Worm (Caenorhabditis elegans) whole organism, L2 larva: Measurements from ENCODE around the gene Y6D1A.2.
A peak's percentile ranks its signal among the peaks of the same experiment; 100 is the strongest.

Experiments used
- C34F6.9 ChIP-seq: fragments of 150-350 bp; optimal IDR thresholded peaks from 2 replicates; lab custom pipeline; 2014; ENCODE audit warnings: missing biosample characterization, missing genetic modification characterization
- F13H6.1 ChIP-seq: sonication (generic microtip); optimal IDR thresholded peaks from 2 replicates; lab custom pipeline; 2016; ENCODE audit warnings: missing genetic modification characterization, missing compliant biosample characterization
- R02D3.7 ChIP-seq: fragments of 150-350 bp; optimal IDR thresholded peaks from 2 replicates; lab custom pipeline; 2014; ENCODE audit warnings: missing biosample characterization, missing genetic modification characterization
- Y55F3AM.14 ChIP-seq: fragments of 200-800 bp; sonication (Bioruptor generic); optimal IDR thresholded peaks from 2 replicates; lab custom pipeline; 2018; ENCODE audit warnings: mild to moderate bottlenecking, missing genetic modification characterization, missing compliant biosample characterization
- ZK546.5 ChIP-seq: sonication (generic microtip); optimal IDR thresholded peaks from 2 replicates; lab custom pipeline; 2017; ENCODE audit warnings: missing biosample characterization, missing genetic modification characterization
- alr-1 ChIP-seq: fragments of 150-350 bp; optimal IDR thresholded peaks from 2 replicates; lab custom pipeline; 2014; ENCODE audit warnings: missing biosample characterization, missing genetic modification characterization
- aly-2 ChIP-seq: fragments of 150-350 bp; optimal IDR thresholded peaks from 2 replicates; lab custom pipeline; 2014; ENCODE audit warnings: missing biosample characterization, missing genetic modification characterization
- ama-1 ChIP-seq: fragments of 150-350 bp; optimal IDR thresholded peaks from 2 replicates; lab custom pipeline; 2018; ENCODE audit warnings: inconsistent platforms
- blmp-1 ChIP-seq: sonication (generic microtip); optimal IDR thresholded peaks from 2 replicates; lab custom pipeline; 2017; ENCODE audit warnings: missing genetic modification characterization, mild to moderate bottlenecking, missing compliant biosample characterization, antibody characterized with exemption, moderate library complexity; ENCODE audit not compliant: insufficient read depth
- ceh-16 ChIP-seq: fragments of 150-350 bp; optimal IDR thresholded peaks from 2 replicates; lab custom pipeline; 2014; ENCODE audit warnings: missing biosample characterization, missing genetic modification characterization
- ceh-82 ChIP-seq: fragments of 150-350 bp; optimal IDR thresholded peaks from 2 replicates; lab custom pipeline; 2014; ENCODE audit warnings: missing biosample characterization, missing genetic modification characterization
- dmd-4 ChIP-seq: sonication (generic microtip); optimal IDR thresholded peaks from 2 replicates; lab custom pipeline; 2017; ENCODE audit warnings: missing biosample characterization, missing genetic modification characterization
- egl-27 ChIP-seq: sonication (generic microtip); optimal IDR thresholded peaks from 3 replicates; lab custom pipeline; 2017; ENCODE audit warnings: missing biosample characterization, missing genetic modification reagents, missing genetic modification characterization
- elt-1 ChIP-seq: fragments of 150-350 bp; optimal IDR thresholded peaks from 2 replicates; lab custom pipeline; 2014; ENCODE audit warnings: missing biosample characterization, missing genetic modification characterization
- elt-3 ChIP-seq: sonication (generic microtip); optimal IDR thresholded peaks from 2 replicates; lab custom pipeline; 2017; ENCODE audit warnings: missing biosample characterization, missing genetic modification characterization
- fos-1 ChIP-seq: fragments of 150-350 bp; optimal IDR thresholded peaks from 2 replicates; lab custom pipeline; 2014; ENCODE audit warnings: missing biosample characterization, missing genetic modification characterization
- lin-11 ChIP-seq: fragments of 150-350 bp; sonication (generic microtip); optimal IDR thresholded peaks from 2 replicates; lab custom pipeline; 2014; ENCODE audit warnings: missing biosample characterization, missing genetic modification characterization, inconsistent platforms, mixed read lengths
- lin-13 ChIP-seq: fragments of 150-350 bp; optimal IDR thresholded peaks from 2 replicates; lab custom pipeline; 2014; ENCODE audit warnings: missing biosample characterization, missing genetic modification reagents, missing genetic modification characterization
- lin-39 ChIP-seq: fragments of 150-350 bp; optimal IDR thresholded peaks from 2 replicates; lab custom pipeline; 2014; ENCODE audit warnings: missing biosample characterization, missing genetic modification reagents, missing genetic modification characterization
- lsy-2 ChIP-seq, 2 experiments: fragments of 150-350 bp in 1 of 2; sonication (generic microtip) in 1 of 2; optimal IDR thresholded peaks; 2 replicates each; lab custom pipeline; 2014 to 2017; ENCODE audit warnings: missing biosample characterization in 2 of 2, missing genetic modification characterization in 2 of 2
- mab-5 ChIP-seq: fragments of 150-350 bp; optimal IDR thresholded peaks from 2 replicates; lab custom pipeline; 2014; ENCODE audit warnings: missing biosample characterization, missing genetic modification characterization
- mbf-1 ChIP-seq: sonication (generic microtip); optimal IDR thresholded peaks from 2 replicates; lab custom pipeline; 2017; ENCODE audit warnings: missing biosample characterization, missing genetic modification characterization
- mdl-1 ChIP-seq, 2 experiments: fragments of 150-350 bp in 1 of 2; sonication (generic microtip) in 1 of 2; optimal IDR thresholded peaks; 2 replicates each; lab custom pipeline; 2017; ENCODE audit warnings: missing biosample characterization in 2 of 2, missing genetic modification characterization in 2 of 2
- nhr-10 ChIP-seq: sonication (generic microtip); optimal IDR thresholded peaks from 2 replicates; lab custom pipeline; 2017; ENCODE audit warnings: missing biosample characterization, missing genetic modification characterization
- nhr-11 ChIP-seq: fragments of 150-350 bp; optimal IDR thresholded peaks from 2 replicates; lab custom pipeline; 2014; ENCODE audit warnings: missing biosample characterization, missing genetic modification characterization
- nhr-12 ChIP-seq: fragments of 150-350 bp; optimal IDR thresholded peaks from 2 replicates; lab custom pipeline; 2014; ENCODE audit warnings: missing biosample characterization, missing genetic modification characterization
- nhr-129 ChIP-seq: fragments of 150-350 bp; optimal IDR thresholded peaks from 2 replicates; lab custom pipeline; 2014; ENCODE audit warnings: missing biosample characterization, missing genetic modification characterization
- nhr-21 ChIP-seq: fragments of 150-350 bp; optimal IDR thresholded peaks from 2 replicates; lab custom pipeline; 2014; ENCODE audit warnings: missing biosample characterization, missing genetic modification characterization
- nhr-23 ChIP-seq: fragments of 150-350 bp; optimal IDR thresholded peaks from 2 replicates; lab custom pipeline; 2014; ENCODE audit warnings: missing biosample characterization, missing genetic modification reagents, missing genetic modification characterization
- nhr-25 ChIP-seq: fragments of 150-350 bp; sonication (generic microtip); optimal IDR thresholded peaks from 3 replicates; lab custom pipeline; 2014; ENCODE audit warnings: missing biosample characterization, missing genetic modification characterization
- sem-4 ChIP-seq: fragments of 150-350 bp; optimal IDR thresholded peaks from 2 replicates; lab custom pipeline; 2014; ENCODE audit warnings: missing biosample characterization, missing genetic modification reagents, missing genetic modification characterization
- skn-1 ChIP-seq: sonication (generic microtip); optimal IDR thresholded peaks from 2 replicates; lab custom pipeline; 2017; ENCODE audit warnings: missing biosample characterization, missing genetic modification characterization
- sma-3 ChIP-seq: sonication (generic microtip); optimal IDR thresholded peaks from 2 replicates; lab custom pipeline; 2016; ENCODE audit warnings: missing genetic modification reagents, missing genetic modification characterization, missing compliant biosample characterization
- sma-9 ChIP-seq, 2 experiments: fragments of 150-350 bp in 1 of 2; sonication (generic microtip) in 1 of 2; optimal IDR thresholded peaks; 2 replicates each; lab custom pipeline; 2014 to 2016; ENCODE audit warnings: missing genetic modification characterization in 2 of 2, mild to moderate bottlenecking in 1 of 2, missing biosample characterization in 1 of 2, missing compliant biosample characterization in 1 of 2, missing genetic modification reagents in 1 of 2, moderate library complexity in 1 of 2
- snpc-4 ChIP-seq: fragments of 150-350 bp; optimal IDR thresholded peaks from 2 replicates; lab custom pipeline; 2014; ENCODE audit warnings: missing biosample characterization, missing genetic modification characterization
- unc-39 ChIP-seq: fragments of 150-350 bp; optimal IDR thresholded peaks from 2 replicates; lab custom pipeline; 2014; ENCODE audit warnings: missing biosample characterization, missing genetic modification characterization
- unc-55 ChIP-seq: fragments of 150-350 bp; sonication (generic microtip); optimal IDR thresholded peaks from 3 replicates; lab custom pipeline; 2014; ENCODE audit warnings: missing biosample characterization, missing genetic modification reagents, missing genetic modification characterization
- ztf-1 ChIP-seq: fragments of 200-800 bp; sonication (Bioruptor generic); conservative IDR thresholded peaks from 2 replicates; pipeline ENCODE4 v1.3.6; 2022; ENCODE audit warnings: missing genetic modification characterization, missing compliant biosample characterization
- ztf-11 ChIP-seq: sonication (generic microtip); optimal IDR thresholded peaks from 2 replicates; lab custom pipeline; 2017; ENCODE audit warnings: missing biosample characterization, missing genetic modification characterization
- ztf-4 ChIP-seq: fragments of 150-350 bp; optimal IDR thresholded peaks from 2 replicates; lab custom pipeline; 2014; ENCODE audit warnings: missing biosample characterization, missing genetic modification characterization

Y6D1A.2 gene

ce11 chrII:11829920-11830319, 10.2 kb upstream of the Y6D1A.2 start, which contains the start of gene pes-5:
pes-5 (minus strand) TSS chrII:11830020.
- TF ChIP-seq ceh-82 = no peak
- TF ChIP-seq ztf-1 (GFP tag; lab: Robert Waterston, UW) = no peak
- TF ChIP-seq lin-39 = no peak
- no peak for TF ChIP-seq sma-3 (GFP tag; lab: Kevin White, UChicago)
- TF ChIP-seq elt-3 (tag; lab: Kevin White, UChicago) = no peak
- no peak for TF ChIP-seq mdl-1 (tag; optimal IDR thresholded peaks at IDR 0.05; lab: Kevin White, UChicago)
- TF ChIP-seq lin-13 = no peak
- TF ChIP-seq snpc-4 (tag; lab: Kevin White, UChicago) = no peak
- TF ChIP-seq blmp-1 (tag; lab: Kevin White, UChicago) = no peak
- TF ChIP-seq unc-55 = no peak
- no peak for TF ChIP-seq ama-1
- no peak for TF ChIP-seq Y55F3AM.14
- TF ChIP-seq unc-39 = no peak
- TF ChIP-seq nhr-10 = no peak
- TF ChIP-seq dmd-4 = no peak
- no peak for TF ChIP-seq nhr-11 (tag; lab: Kevin White, UChicago)
- TF ChIP-seq, all 48 proteins: peak for 0

ce11 chrII:11823566-11824308, 4.0 kb upstream of the Y6D1A.2 start, which contains the start of gene Y6D1A.1:
Y6D1A.1 (minus strand) TSS chrII:11823616.
- TF ChIP-seq fos-1 (tag; lab: Kevin White, UChicago) (no peak), alr-1 (no peak), ceh-82 (no peak), C34F6.9 (tag; lab: Kevin White, UChicago) (no peak), dmd-4 (no peak), skn-1 (tag; lab: Kevin White, UChicago) (no peak), nhr-11 (tag; lab: Kevin White, UChicago) (no peak), ztf-4 (tag; lab: Kevin White, UChicago) (no peak)

ce11 chrII:11816475-11816874, 3.2 kb downstream of the Y6D1A.2 start, which contains the start of gene pap-3:
pap-3 (minus strand) TSS chrII:11816575.
- TF ChIP-seq snpc-4 (tag; lab: Kevin White, UChicago) = no peak
- no peak for TF ChIP-seq sem-4
- no peak for TF ChIP-seq mbf-1 (tag; lab: Kevin White, UChicago)
- no peak for TF ChIP-seq elt-1 (tag; lab: Kevin White, UChicago)
- no peak for TF ChIP-seq lin-39
- TF ChIP-seq nhr-10 = no peak

- TF ChIP-seq nhr-25 (tag; lab: Kevin White, UChicago) (no peak), elt-1 (tag; lab: Kevin White, UChicago) (no peak), ztf-1 (GFP tag; lab: Robert Waterston, UW) (no peak), mbf-1 (tag; lab: Kevin White, UChicago) (no peak), nhr-10 (no peak), snpc-4 (tag; lab: Kevin White, UChicago) (no peak), unc-39 (no peak), elt-3 (tag; lab: Kevin White, UChicago) (no peak), dmd-4 (no peak), alr-1 (no peak)
These were observed 3.7 kb downstream of the Y6D1A.2 start for ce11 chrII:11816014-11816413.

ce11 chrII:11813895-11814369, 5.8 kb downstream of the Y6D1A.2 start, which contains the start of gene F43G6.8:
F43G6.8 (minus strand) TSS chrII:11814092.
- TF ChIP-seq R02D3.7 (tag; lab: Kevin White, UChicago) (no peak), nhr-129 (peak; percentile 83), F13H6.1 (tag; lab: Kevin White, UChicago) (no peak), ceh-82 (no peak), egl-27 (no peak), nhr-12 (tag; lab: Kevin White, UChicago) (no peak), mab-5 (tag; lab: Kevin White, UChicago) (no peak), aly-2 (tag; lab: Kevin White, UChicago) (no peak), blmp-1 (tag; lab: Kevin White, UChicago) (peak; percentile 32), lin-39 (no peak), fos-1 (tag; lab: Kevin White, UChicago) (peak; percentile 13), C34F6.9 (tag; lab: Kevin White, UChicago) (peak; percentile 81), nhr-10 (no peak), sma-9 (GFP tag; optimal IDR thresholded peaks at IDR 0.05; lab: Kevin White, UChicago) (peak; percentile 42), sma-9 (tag; optimal IDR thresholded peaks at IDR 0.05; lab: Kevin White, UChicago) (no peak), ztf-1 (GFP tag; lab: Robert Waterston, UW) (no peak), ztf-11 (tag; lab: Kevin White, UChicago) (no peak), ZK546.5 (no peak), nhr-23 (tag; lab: Kevin White, UChicago) (no peak), nhr-25 (tag; lab: Kevin White, UChicago) (peak; percentile 6), unc-55 (peak; percentile 50), nhr-21 (peak; percentile 10), ceh-16 (tag; lab: Kevin White, UChicago) (no peak), snpc-4 (tag; lab: Kevin White, UChicago) (peak; percentile 2), lin-13 (peak; percentile 4), elt-3 (tag; lab: Kevin White, UChicago) (no peak), unc-39 (no peak), sem-4 (no peak), ama-1 (peak; percentile 79), mdl-1 (tag; optimal IDR thresholded peaks at IDR 0.05; lab: Kevin White, UChicago) (no peak), mbf-1 (tag; lab: Kevin White, UChicago) (no peak), lsy-2 (tag; optimal IDR thresholded peaks at IDR 0.05; lab: Kevin White, UChicago) (peak in 1 of 2 experiments; percentile 61), lin-11 (tag; lab: Kevin White, UChicago) (peak; percentile 29)
